Fruit fly (Drosophila melanogaster) whole organism, prepupa: Measurements from ENCODE around the gene NimC2.

ENCODE experiments used
- Blimp-1 ChIP-seq: fragments of 200-800 bp; sonication (Bioruptor generic); optimal IDR thresholded peaks from 3 replicates; lab custom pipeline; 2017; ENCODE audit warnings: missing biosample characterization, missing genetic modification characterization, mild to moderate bottlenecking, moderate library complexity, missing genetic modification reagents
- CG10669 ChIP-seq: fragments of 200-800 bp; sonication (Bioruptor generic); optimal IDR thresholded peaks from 3 replicates; lab custom pipeline; 2018; ENCODE audit warnings: missing biosample characterization, mild to moderate bottlenecking, missing genetic modification characterization, moderate library complexity
- CG11294 ChIP-seq: fragments of 200-800 bp; sonication (Bioruptor generic); IDR thresholded peaks from 2 replicates; pipeline ENCODE4 v1.3.6; 2022; ENCODE audit warnings: missing biosample characterization, missing genetic modification characterization
- CG15336 ChIP-seq: fragments of 200-800 bp; sonication (Bioruptor generic); IDR thresholded peaks from 2 replicates; pipeline ENCODE4 v1.3.6; 2022; ENCODE audit warnings: missing biosample characterization, missing genetic modification characterization
- CG16779 ChIP-seq: fragments of 200-800 bp; sonication (Bioruptor generic); optimal IDR thresholded peaks from 3 replicates; lab custom pipeline; 2017; ENCODE audit warnings: missing biosample characterization, mild to moderate bottlenecking, missing genetic modification characterization
- CG31627 ChIP-seq: fragments of 200-800 bp; sonication (Bioruptor generic); optimal IDR thresholded peaks from 3 replicates; lab custom pipeline; 2016; ENCODE audit warnings: missing biosample characterization, missing genetic modification characterization
- CG32006 ChIP-seq: fragments of 200-800 bp; sonication (Bioruptor generic); optimal IDR thresholded peaks from 3 replicates; lab custom pipeline; 2017; ENCODE audit warnings: missing biosample characterization, mild to moderate bottlenecking, missing genetic modification characterization
- CG3919 ChIP-seq: fragments of 200-800 bp; sonication (Bioruptor generic); optimal IDR thresholded peaks from 3 replicates; lab custom pipeline; 2016; ENCODE audit warnings: missing biosample characterization, missing genetic modification characterization
- CG4318 ChIP-seq: fragments of 200-800 bp; sonication (Bioruptor generic); optimal IDR thresholded peaks from 3 replicates; lab custom pipeline; 2017; ENCODE audit warnings: missing biosample characterization, mild to moderate bottlenecking, missing genetic modification characterization
- CG6276 ChIP-seq: fragments of 200-800 bp; sonication (Bioruptor generic); optimal IDR thresholded peaks from 2 replicates; lab custom pipeline; 2017; ENCODE audit warnings: missing biosample characterization, mild to moderate bottlenecking, missing genetic modification characterization
- CG6808 ChIP-seq: fragments of 200-800 bp; sonication (Bioruptor generic); optimal IDR thresholded peaks from 3 replicates; lab custom pipeline; 2017; ENCODE audit warnings: missing biosample characterization, missing genetic modification characterization, mild to moderate bottlenecking, moderate library complexity, missing genetic modification reagents
- CG6854 ChIP-seq: fragments of 200-800 bp; sonication (Bioruptor generic); optimal IDR thresholded peaks from 2 replicates; lab custom pipeline; 2017; ENCODE audit warnings: missing biosample characterization, mild to moderate bottlenecking, missing genetic modification characterization
- CG7368 ChIP-seq: fragments of 200-800 bp; sonication (Bioruptor generic); optimal IDR thresholded peaks from 3 replicates; lab custom pipeline; 2016; ENCODE audit warnings: missing biosample characterization, missing genetic modification characterization
- CG8319 ChIP-seq: fragments of 200-800 bp; sonication (Bioruptor generic); optimal IDR thresholded peaks from 3 replicates; lab custom pipeline; 2016; ENCODE audit warnings: missing biosample characterization, missing genetic modification characterization
- CG8632 ChIP-seq: fragments of 200-800 bp; sonication (Bioruptor generic); optimal IDR thresholded peaks from 3 replicates; lab custom pipeline; 2016; ENCODE audit warnings: missing biosample characterization, missing genetic modification characterization
- Eip78C ChIP-seq: fragments of 200-800 bp; sonication (Bioruptor generic); peaks from one replicate; lab custom pipeline; 2016; ENCODE audit warnings: missing biosample characterization, missing genetic modification characterization
- Gug ChIP-seq: fragments of 200-800 bp; sonication (Bioruptor generic); IDR thresholded peaks from 2 replicates; pipeline ENCODE4 v1.3.6; 2022; ENCODE audit warnings: missing biosample characterization, missing genetic modification characterization
- Hr39 ChIP-seq: fragments of 200-800 bp; sonication (Bioruptor generic); optimal IDR thresholded peaks from 2 replicates; lab custom pipeline; 2016; ENCODE audit warnings: missing biosample characterization, missing genetic modification characterization
- Hr4 ChIP-seq: fragments of 200-800 bp; sonication (Bioruptor generic); optimal IDR thresholded peaks from 3 replicates; lab custom pipeline; 2016; ENCODE audit warnings: missing biosample characterization, missing genetic modification characterization
- Lpt ChIP-seq: fragments of 200-800 bp; sonication (Bioruptor generic); optimal IDR thresholded peaks from 3 replicates; lab custom pipeline; 2016; ENCODE audit warnings: missing biosample characterization, missing genetic modification characterization
- Met ChIP-seq: fragments of 200-800 bp; sonication (Bioruptor generic); optimal IDR thresholded peaks from 3 replicates; lab custom pipeline; 2016; ENCODE audit warnings: missing biosample characterization, missing genetic modification characterization
- OdsH ChIP-seq: fragments of 200-800 bp; sonication (Bioruptor generic); optimal IDR thresholded peaks from 3 replicates; lab custom pipeline; 2016; ENCODE audit warnings: missing biosample characterization, missing genetic modification characterization
- Smox ChIP-seq: fragments of 200-800 bp; sonication (Bioruptor generic); optimal IDR thresholded peaks from 3 replicates; lab custom pipeline; 2016; ENCODE audit warnings: missing biosample characterization, missing genetic modification characterization
- Sox102F ChIP-seq: fragments of 200-800 bp; sonication (Bioruptor generic); optimal IDR thresholded peaks from 2 replicates; lab custom pipeline; 2016; ENCODE audit warnings: missing biosample characterization, mild to moderate bottlenecking, missing genetic modification characterization
- Sox14 ChIP-seq: fragments of 200-800 bp; sonication (Bioruptor generic); optimal IDR thresholded peaks from 3 replicates; lab custom pipeline; 2016; ENCODE audit warnings: missing biosample characterization, missing genetic modification characterization
- achi ChIP-seq: fragments of 200-800 bp; sonication (Bioruptor generic); optimal IDR thresholded peaks from 3 replicates; lab custom pipeline; 2016; ENCODE audit warnings: missing biosample characterization, missing genetic modification characterization
- cyc ChIP-seq: fragments of 200-800 bp; sonication (Bioruptor generic); optimal IDR thresholded peaks from 3 replicates; lab custom pipeline; 2016; ENCODE audit warnings: missing biosample characterization, missing genetic modification characterization
- dsx ChIP-seq: fragments of 200-800 bp; optimal IDR thresholded peaks from 3 replicates; lab custom pipeline; 2019; ENCODE audit warnings: missing biosample characterization, mild to moderate bottlenecking, missing genetic modification characterization, moderate library complexity; ENCODE audit not compliant: poor library complexity, severe bottlenecking
- eg ChIP-seq: fragments of 200-800 bp; sonication (Bioruptor generic); IDR thresholded peaks from 3 replicates; pipeline ENCODE4 v1.3.6; 2022; ENCODE audit warnings: missing biosample characterization, missing genetic modification characterization
- fd59A ChIP-seq: fragments of 200-800 bp; sonication (Bioruptor generic); optimal IDR thresholded peaks from 2 replicates; lab custom pipeline; 2017; ENCODE audit warnings: missing biosample characterization, mild to moderate bottlenecking, missing genetic modification characterization, missing genetic modification reagents
- fd85E ChIP-seq: fragments of 200-800 bp; sonication (Bioruptor generic); optimal IDR thresholded peaks from 3 replicates; lab custom pipeline; 2016; ENCODE audit warnings: missing biosample characterization, missing genetic modification characterization
- fkh ChIP-seq: fragments of 200-800 bp; sonication (Bioruptor generic); optimal IDR thresholded peaks from 3 replicates; lab custom pipeline; 2017; ENCODE audit warnings: missing biosample characterization, mild to moderate bottlenecking, missing genetic modification characterization, moderate library complexity
- lz ChIP-seq: fragments of 200-800 bp; sonication (Bioruptor generic); optimal IDR thresholded peaks from 3 replicates; lab custom pipeline; 2016; ENCODE audit warnings: missing biosample characterization, missing genetic modification characterization
- pdm3 ChIP-seq: fragments of 200-800 bp; sonication (Bioruptor generic); optimal IDR thresholded peaks from 3 replicates; lab custom pipeline; 2016; ENCODE audit warnings: missing biosample characterization, missing genetic modification characterization
- salr ChIP-seq, 2 experiments: fragments of 200-800 bp; sonication (Bioruptor generic); optimal IDR thresholded peaks; 3 replicates each; lab custom pipeline; 2016 to 2018; ENCODE audit warnings: missing biosample characterization in 2 of 2, missing genetic modification characterization in 2 of 2, mild to moderate bottlenecking in 1 of 2
- svp ChIP-seq: fragments of 200-800 bp; sonication (Bioruptor generic); peaks from one replicate; lab custom pipeline; 2016; ENCODE audit warnings: missing biosample characterization, missing genetic modification characterization
- topi ChIP-seq: fragments of 200-800 bp; sonication (Bioruptor generic); optimal IDR thresholded peaks from 3 replicates; lab custom pipeline; 2016; ENCODE audit warnings: missing biosample characterization, missing genetic modification characterization
- vri ChIP-seq: fragments of 200-800 bp; sonication (Bioruptor generic); optimal IDR thresholded peaks from 3 replicates; lab custom pipeline; 2016; ENCODE audit warnings: missing biosample characterization, mild to moderate bottlenecking, missing genetic modification characterization

The NimC2 gene

dm6 chr2L:13967846-13968350 is 12.0 kb upstream of the NimC2 start, which contains the start of gene NimB3:
Gene NimB3 (minus strand): TSS chr2L:13967985.
- TF ChIP-seq Sox102F (GFP tag; lab: Kevin White, UChicago) (peak; percentile 5), CG31627 (GFP tag; lab: Kevin White, UChicago) (peak; percentile 27), vri (peak; percentile 1), Hr39 (peak; percentile 3), CG6854 (GFP tag; lab: Kevin White, UChicago) (no peak), topi (GFP tag; lab: Kevin White, UChicago) (peak; percentile 24), svp (GFP tag; lab: Kevin White, UChicago) (peak; percentile 97), CG32006 (peak; percentile 13), Lpt (GFP tag; lab: Kevin White, UChicago) (no peak), Smox (GFP tag; lab: Kevin White, UChicago) (peak; percentile 5), Eip78C (peak; percentile 61)

dm6 chr2L:13969876-13970275 is 10.1 kb upstream of the NimC2 start, which contains the start of the genes NimB4 and NimB5:
Gene NimB4 (minus strand): TSS chr2L:13969976.
Gene NimB5 (plus strand): TSS chr2L:13970177.
- no peak for TF ChIP-seq Sox14 (GFP tag; lab: Kevin White, UChicago)
- TF ChIP-seq svp (GFP tag; lab: Kevin White, UChicago), result peak; percentile 64

dm6 chr2L:13972847-13973246 is 7.1 kb upstream of the NimC2 start, which contains the start of gene He:
Gene He (minus strand): TSS chr2L:13972947.
- TF ChIP-seq salr (GFP tag; optimal IDR thresholded peaks at IDR 0.05; lab: Kevin White, UChicago), result no peak
- TF ChIP-seq CG8632 (GFP tag; lab: Kevin White, UChicago), result no peak
- TF ChIP-seq Smox (GFP tag; lab: Kevin White, UChicago), result no peak
- TF ChIP-seq CG11294 (GFP tag; lab: Robert Waterston, UW), result no peak
- no peak for TF ChIP-seq CG10669 (GFP tag; lab: Kevin White, UChicago)
- TF ChIP-seq eg, result no peak
- TF ChIP-seq pdm3, result no peak
- no peak for TF ChIP-seq CG3919 (GFP tag; lab: Kevin White, UChicago)
- no peak for TF ChIP-seq fd85E (GFP tag; lab: Kevin White, UChicago)
- TF ChIP-seq fd59A, result no peak
- no peak for TF ChIP-seq CG6854 (GFP tag; lab: Kevin White, UChicago)
- TF ChIP-seq CG6276 (GFP tag; lab: Kevin White, UChicago), result no peak
- no peak for TF ChIP-seq CG6808 (GFP tag; lab: Kevin White, UChicago)
- no peak for TF ChIP-seq lz (GFP tag; lab: Kevin White, UChicago)
- no peak for TF ChIP-seq CG7368 (GFP tag; lab: Kevin White, UChicago)
- no peak for TF ChIP-seq cyc (GFP tag; lab: Kevin White, UChicago)
- no peak for TF ChIP-seq Blimp-1
- no peak for TF ChIP-seq CG8319
- no peak for TF ChIP-seq achi

dm6 chr2L:13976669-13977068 is 3.3 kb upstream of the NimC2 start, which contains the start of gene NimC1:
Gene NimC1 (minus strand): TSS chr2L:13976769.
- no peak for TF ChIP-seq CG6276 (GFP tag; lab: Kevin White, UChicago)
- TF ChIP-seq Hr4, result no peak
- TF ChIP-seq fkh (GFP tag; lab: Kevin White, UChicago), result no peak
- TF ChIP-seq Met, result no peak
- no peak for TF ChIP-seq CG7368 (GFP tag; lab: Kevin White, UChicago)
- TF ChIP-seq Lpt (GFP tag; lab: Kevin White, UChicago), result no peak
- TF ChIP-seq, all 60 proteins: peak for 0

dm6 chr2L:13977073-13977472 is 2.9 kb upstream of the NimC2 start, which contains the start of gene Cyp28a5:
Gene Cyp28a5 (plus strand): TSS chr2L:13977302.
- TF ChIP-seq CG15336 (GFP tag; lab: Robert Waterston, UW) (no peak), fd59A (no peak), CG16779 (no peak), svp (GFP tag; lab: Kevin White, UChicago) (no peak), CG11294 (GFP tag; lab: Robert Waterston, UW) (no peak), Gug (GFP tag; lab: Robert Waterston, UW) (no peak), OdsH (GFP tag; lab: Kevin White, UChicago) (no peak), CG7368 (GFP tag; lab: Kevin White, UChicago) (no peak), eg (no peak), dsx (GFP tag; lab: Kevin White, UChicago) (no peak), Met (no peak), Hr4 (no peak), Eip78C (no peak), topi (GFP tag; lab: Kevin White, UChicago) (no peak), CG4318 (GFP tag; lab: Kevin White, UChicago) (no peak)
- TF ChIP-seq, all 60 proteins: peak for 0
